Worm (Caenorhabditis elegans): ENCODE measurements around the gene nhr-141.
A peak's percentile ranks its signal among the peaks of the same experiment; 100 is the strongest.

The nhr-141 gene

ce11 chrV:7465509-7465908 is 21.0 kb downstream of the nhr-141 start, which contains the start of gene F25E5.1:
Gene F25E5.1, plus strand, starts transcription at chrV:7465884.
- peak; percentile 18 for TF ChIP-seq pag-3 (tag; optimal IDR thresholded peaks at IDR 0.05; ENCODE audit: borderline replicate concordance)
- TF ChIP-seq hlh-15 (tag; optimal IDR thresholded peaks at IDR 0.05), result no peak
- peak; percentile 50 for TF ChIP-seq hlh-30 (tag; optimal IDR thresholded peaks at IDR 0.05; ENCODE audit: insufficient read depth)
- TF ChIP-seq sox-2 (GFP tag; IDR thresholded peaks at IDR 0.05), result no peak
- no peak for TF ChIP-seq ceh-9 (tag; optimal IDR thresholded peaks at IDR 0.05)
- no peak for TF ChIP-seq che-1 (tag; optimal IDR thresholded peaks at IDR 0.05)
- no peak for TF ChIP-seq ceh-19 (GFP tag; optimal IDR thresholded peaks at IDR 0.05)
- no peak for TF ChIP-seq elt-4 (tag; optimal IDR thresholded peaks at IDR 0.05)
- TF ChIP-seq syd-9 (tag; optimal IDR thresholded peaks at IDR 0.05), result no peak
- no peak for TF ChIP-seq ceh-24 (tag; optimal IDR thresholded peaks at IDR 0.05)
- peak; percentile 47 for TF ChIP-seq sdc-2 (tag; optimal IDR thresholded peaks at IDR 0.05)
- peak; percentile 53 for TF ChIP-seq tbx-7 (tag; optimal IDR thresholded peaks at IDR 0.05)
- peak; percentile 25 for TF ChIP-seq gmeb-2 (tag; optimal IDR thresholded peaks at IDR 0.05)
- TF ChIP-seq tbx-2 (tag; optimal IDR thresholded peaks at IDR 0.05), result peak; percentile 80
- TF ChIP-seq eyg-1 (tag; optimal IDR thresholded peaks at IDR 0.05), result peak; percentile 53
- peak; percentile 70 for TF ChIP-seq nfya-1 (tag; optimal IDR thresholded peaks at IDR 0.05)
- no peak for TF ChIP-seq T23F11.4 (GFP tag; optimal IDR thresholded peaks at IDR 0.05)
- TF ChIP-seq odd-2 (tag; optimal IDR thresholded peaks at IDR 0.05), result no peak
- no peak for TF ChIP-seq hlh-13 (GFP tag; optimal IDR thresholded peaks at IDR 0.05)
- TF ChIP-seq pat-9 (tag; optimal IDR thresholded peaks at IDR 0.05), result no peak
- TF ChIP-seq ceh-48 (tag; optimal IDR thresholded peaks at IDR 0.05), result no peak
- TF ChIP-seq madf-2 (tag; optimal IDR thresholded peaks at IDR 0.05), result no peak
- TF ChIP-seq fkh-10 (GFP tag; optimal IDR thresholded peaks at IDR 0.05), result no peak
- TF ChIP-seq dmd-4 (tag; optimal IDR thresholded peaks at IDR 0.05; ENCODE audit: borderline replicate concordance), result peak; percentile 27
- TF ChIP-seq rnt-1 (tag; optimal IDR thresholded peaks at IDR 0.05), result peak; percentile 80
- TF ChIP-seq ceh-2 (tag; optimal IDR thresholded peaks at IDR 0.05), result peak; percentile 69
- TF ChIP-seq ceh-31 (tag; optimal IDR thresholded peaks at IDR 0.05), result peak; percentile 95
- TF ChIP-seq ets-4 (tag; optimal IDR thresholded peaks at IDR 0.05), result peak; percentile 78
- TF ChIP-seq dve-1 (tag; optimal IDR thresholded peaks at IDR 0.05), result no peak
- peak; percentile 30 for TF ChIP-seq ceh-18 (tag; optimal IDR thresholded peaks at IDR 0.05)
- no peak for TF ChIP-seq ceh-45 (GFP tag; IDR thresholded peaks at IDR 0.05)
- TF ChIP-seq sox-4 (tag; optimal IDR thresholded peaks at IDR 0.05), result no peak
- TF ChIP-seq unc-42 (tag; optimal IDR thresholded peaks at IDR 0.05), result peak; percentile 61
- no peak for TF ChIP-seq ztf-16 (tag; optimal IDR thresholded peaks at IDR 0.05)
- TF ChIP-seq pax-1 (tag; optimal IDR thresholded peaks at IDR 0.05), result no peak
- no peak for TF ChIP-seq C38D4.7 (GFP tag; optimal IDR thresholded peaks at IDR 0.05)
- no peak for TF ChIP-seq Y22D7AL.16 (tag; optimal IDR thresholded peaks at IDR 0.05)
- TF ChIP-seq ahr-1 (tag; optimal IDR thresholded peaks at IDR 0.05), result no peak
- no peak for TF ChIP-seq K09A11.1 (tag; optimal IDR thresholded peaks at IDR 0.05; ENCODE audit: insufficient read depth)
- no peak for TF ChIP-seq lin-11 (tag; optimal IDR thresholded peaks at IDR 0.05)
- peak; percentile 59 for TF ChIP-seq hlh-8 (tag; optimal IDR thresholded peaks at IDR 0.05)
- peak; percentile 5 for TF ChIP-seq hlh-6 (tag; optimal IDR thresholded peaks at IDR 0.05)
- peak; percentile 11 for TF ChIP-seq pros-1 (tag; optimal IDR thresholded peaks at IDR 0.05)
- TF ChIP-seq zip-5 (tag; optimal IDR thresholded peaks at IDR 0.05), result peak; percentile 42
- TF ChIP-seq pha-4 (tag; optimal IDR thresholded peaks at IDR 0.05), result no peak
- TF ChIP-seq nhr-232 (tag; optimal IDR thresholded peaks at IDR 0.05), result no peak
- no peak for TF ChIP-seq ceh-6 (GFP tag; optimal IDR thresholded peaks at IDR 0.05)
- TF ChIP-seq F13H6.1 (tag; optimal IDR thresholded peaks at IDR 0.05), result peak; percentile 25
- TF ChIP-seq unc-3 (GFP tag; conservative IDR thresholded peaks at IDR 0.05), result no peak
- TF ChIP-seq unc-3 (tag; optimal IDR thresholded peaks at IDR 0.05), result no peak
- peak; percentile 2 for TF ChIP-seq unc-55 (GFP tag; optimal IDR thresholded peaks at IDR 0.05)
- no peak for TF ChIP-seq pha-2 (tag; optimal IDR thresholded peaks at IDR 0.05)
- no peak for TF ChIP-seq pqm-1 (tag; optimal IDR thresholded peaks at IDR 0.05)
- no peak for TF ChIP-seq npax-4 (tag; optimal IDR thresholded peaks at IDR 0.05)
